Fruit fly (Drosophila melanogaster): Measurements from ENCODE around the gene scramb1.

- TF ChIP-seq Snoo (tag; optimal IDR thresholded peaks at IDR 0.05) (no peak), Pif1A (GFP tag; optimal IDR thresholded peaks at IDR 0.05) (no peak), CG4496 (GFP tag; IDR thresholded peaks at IDR 0.05) (no peak), CG8159 (tag; optimal IDR thresholded peaks at IDR 0.05) (peak; percentile 32), gl (tag; optimal IDR thresholded peaks at IDR 0.05) (no peak), CG32121 (GFP tag; IDR thresholded peaks at IDR 0.05) (no peak), CG17806 (tag; optimal IDR thresholded peaks at IDR 0.05) (no peak), D1 (tag; optimal IDR thresholded peaks at IDR 0.05) (no peak), CG9948 (tag; optimal IDR thresholded peaks at IDR 0.05) (no peak), CG14655 (GFP tag; optimal IDR thresholded peaks at IDR 0.05) (no peak), rn (GFP tag; IDR thresholded peaks at IDR 0.05) (no peak), CG12605 (GFP tag; IDR thresholded peaks at IDR 0.05) (no peak)
These were observed 398 bp downstream of the scramb1 start for dm6 chr3L:10224470-10225213.

All from whole organism, pupa.